Fruit fly (Drosophila melanogaster) whole organism, pupa: ENCODE results near the gene CG6216.

Experiments used
- CG10348 ChIP-seq: fragments of 200-800 bp; sonication (Bioruptor generic); IDR thresholded peaks from 2 replicates; pipeline ENCODE4 v1.3.6; 2022; ENCODE audit warnings: missing biosample characterization, missing genetic modification characterization
- CG12605 ChIP-seq: fragments of 200-800 bp; sonication (Bioruptor generic); IDR thresholded peaks from 2 replicates; pipeline ENCODE4 v1.3.6; 2022; ENCODE audit warnings: missing biosample characterization, missing genetic modification characterization
- CG34367 ChIP-seq: fragments of 200-800 bp; sonication (Bioruptor generic); optimal IDR thresholded peaks from 2 replicates; lab custom pipeline; 2018; ENCODE audit warnings: missing biosample characterization, mild to moderate bottlenecking, missing genetic modification characterization
- CG9948 ChIP-seq: fragments of 200-800 bp; sonication (Bioruptor generic); optimal IDR thresholded peaks from 2 replicates; lab custom pipeline; 2018; ENCODE audit warnings: missing biosample characterization, mild to moderate bottlenecking, missing genetic modification characterization, moderate library complexity
- EcR ChIP-seq: fragments of 200-800 bp; sonication (Bioruptor generic); optimal IDR thresholded peaks from 3 replicates; lab custom pipeline; 2019; ENCODE audit warnings: missing biosample characterization, missing genetic modification characterization, mild to moderate bottlenecking, moderate library complexity, missing genetic modification reagents

DNA sequence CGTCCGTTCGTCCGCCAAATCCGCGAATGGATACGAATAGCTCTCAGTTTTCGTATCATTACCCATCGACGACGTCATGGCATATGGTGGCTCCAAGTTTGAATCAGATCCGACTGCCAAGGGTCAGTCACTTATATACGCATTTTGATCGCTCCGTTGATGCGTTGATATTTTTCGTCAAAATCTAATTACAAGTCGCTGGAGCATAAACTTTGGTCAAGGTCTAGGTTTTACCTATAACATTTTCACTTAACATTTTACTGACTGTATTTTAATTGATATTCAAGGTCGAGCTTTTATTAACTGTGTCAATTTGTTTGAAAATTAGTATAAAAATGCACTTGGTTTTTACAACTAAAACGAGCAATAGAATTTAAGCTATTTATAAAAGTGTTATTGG, 49.0 kb downstream of the CG6216 start, which contains the start of gene Elo68beta:
- TF ChIP-seq CG34367 (tag; lab: Kevin White, UChicago): no peak
- no peak for TF ChIP-seq CG12605 (GFP tag; lab: Robert Waterston, UW)
- no peak for TF ChIP-seq EcR (GFP tag; lab: Kevin White, UChicago)
- TF ChIP-seq CG10348: no peak
- TF ChIP-seq CG9948: no peak
